Fruit fly (Drosophila melanogaster): Measurements from ENCODE around the gene tsh.

The tsh gene

DNA sequence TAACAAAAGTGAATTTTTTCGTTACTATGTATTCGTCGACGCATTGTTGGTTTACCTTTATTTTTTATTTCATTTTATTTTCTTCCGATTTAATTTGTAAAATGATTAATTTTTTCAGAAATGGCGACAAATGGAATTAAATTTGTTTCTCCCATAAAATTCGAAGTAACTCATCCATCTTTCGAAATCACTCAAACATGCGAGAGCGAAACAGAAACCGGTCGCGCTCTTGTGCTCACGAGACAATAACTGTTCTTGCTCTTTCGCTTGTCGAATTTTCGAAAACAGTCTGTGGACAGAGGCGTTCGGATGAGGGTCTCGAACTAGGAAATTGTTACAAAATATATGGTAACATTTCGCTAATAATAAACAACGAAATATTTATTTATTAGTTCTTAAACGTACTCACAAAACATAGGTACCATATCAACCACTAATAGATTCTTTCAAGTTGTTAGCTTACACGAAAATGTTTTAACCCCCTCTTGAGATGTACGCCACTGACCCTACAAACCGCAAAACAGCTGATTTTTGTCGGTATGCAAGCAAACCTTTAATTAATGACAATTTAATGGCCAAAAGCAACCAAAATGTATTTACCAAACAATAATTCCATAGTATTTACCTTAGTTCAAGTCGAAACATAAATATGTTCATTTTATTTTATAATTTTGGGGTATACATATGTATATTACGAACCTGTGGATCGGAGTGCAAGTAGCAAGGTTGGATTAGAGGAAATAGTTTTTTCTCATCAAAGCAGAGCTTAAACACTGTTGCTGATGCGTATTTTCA, 33.6 kb upstream of the tsh start:
- peak; percentile 45 for TF ChIP-seq CrebA (GFP tag; optimal IDR thresholded peaks at IDR 0.05; ENCODE audit: borderline replicate concordance)
- peak; percentile 94 for TF ChIP-seq CG32264 (GFP tag; optimal IDR thresholded peaks at IDR 0.05)
- TF ChIP-seq Hr83 (GFP tag; optimal IDR thresholded peaks at IDR 0.05; ENCODE audit: poor library complexity, severe bottlenecking) = peak; percentile 53
- TF ChIP-seq tai (GFP tag; optimal IDR thresholded peaks at IDR 0.05) = peak; percentile 85
- no peak for TF ChIP-seq Hr78 (GFP tag; optimal IDR thresholded peaks at IDR 0.05)
- peak; percentile 96 for TF ChIP-seq dmrt93B (GFP tag; optimal IDR thresholded peaks at IDR 0.05)
- no peak for TF ChIP-seq pan (optimal IDR thresholded peaks at IDR 0.05)
- TF ChIP-seq psq (GFP tag; optimal IDR thresholded peaks at IDR 0.05) = peak; percentile 92
- peak; percentile 92 for TF ChIP-seq sage (GFP tag; optimal IDR thresholded peaks at IDR 0.05)
- TF ChIP-seq fru (GFP tag; optimal IDR thresholded peaks at IDR 0.05) = peak; percentile 98
- peak; percentile 90 to 98 for TF ChIP-seq foxo (GFP tag; optimal IDR thresholded peaks at IDR 0.05)
- TF ChIP-seq Hnf4 (GFP tag; optimal IDR thresholded peaks at IDR 0.05) = peak; percentile 96
- TF ChIP-seq Rel (GFP tag; optimal IDR thresholded peaks at IDR 0.05) = peak; percentile 66
- peak; percentile 89 for TF ChIP-seq Rel (tag; optimal IDR thresholded peaks at IDR 0.05)
- peak; percentile 82 for TF ChIP-seq Mio (GFP tag; optimal IDR thresholded peaks at IDR 0.05)
- TF ChIP-seq h (GFP tag; optimal IDR thresholded peaks at IDR 0.05) = peak; percentile 98
- TF ChIP-seq lola (GFP tag; optimal IDR thresholded peaks at IDR 0.05) = no peak
- peak; percentile 99 for TF ChIP-seq HLH106 (tag; optimal IDR thresholded peaks at IDR 0.05)
- no peak for TF ChIP-seq usp (GFP tag; optimal IDR thresholded peaks at IDR 0.05)
- TF ChIP-seq Myc (optimal IDR thresholded peaks at IDR 0.05) = peak; percentile 50
- no peak for TF ChIP-seq jim (GFP tag; optimal IDR thresholded peaks at IDR 0.05)
- no peak for TF ChIP-seq N (GFP tag; optimal IDR thresholded peaks at IDR 0.05)
- TF ChIP-seq GATAd (GFP tag; optimal IDR thresholded peaks at IDR 0.05) = peak; percentile 83
- peak; percentile 97 for TF ChIP-seq sv (GFP tag; optimal IDR thresholded peaks at IDR 0.05)
- peak; percentile 17 for TF ChIP-seq Dfd (GFP tag; optimal IDR thresholded peaks at IDR 0.05)
- TF ChIP-seq woc (GFP tag; optimal IDR thresholded peaks at IDR 0.05) = peak; percentile 97
- TF ChIP-seq brk (GFP tag; optimal IDR thresholded peaks at IDR 0.05) = peak; percentile 90
- TF ChIP-seq dl (GFP tag; optimal IDR thresholded peaks at IDR 0.05; ENCODE audit: insufficient read depth in 1 of 2, partially characterized antibody in 2 of 2) = peak in 1 of 2 experiments; percentile 20
- TF ChIP-seq Abd-B (GFP tag; optimal IDR thresholded peaks at IDR 0.05) = no peak
- TF ChIP-seq OdsH (GFP tag; optimal IDR thresholded peaks at IDR 0.05) = peak; percentile 97
- peak; percentile 78 for TF ChIP-seq Dif (GFP tag; optimal IDR thresholded peaks at IDR 0.05; ENCODE audit: partially characterized antibody)
- TF ChIP-seq dsf (GFP tag; optimal IDR thresholded peaks at IDR 0.05; ENCODE audit: borderline replicate concordance) = peak; percentile 84
- peak; percentile 97 for TF ChIP-seq ey (GFP tag; optimal IDR thresholded peaks at IDR 0.05)
- peak; percentile 98 for TF ChIP-seq rgr (GFP tag; optimal IDR thresholded peaks at IDR 0.05)
- TF ChIP-seq Jra (GFP tag; optimal IDR thresholded peaks at IDR 0.05) = peak; percentile 89
- TF ChIP-seq Sp1 (GFP tag; optimal IDR thresholded peaks at IDR 0.05) = peak; percentile 97
- peak; percentile 98 for TF ChIP-seq br (GFP tag; optimal IDR thresholded peaks at IDR 0.05)
- no peak for TF ChIP-seq Vsx2 (GFP tag; optimal IDR thresholded peaks at IDR 0.05; ENCODE audit: partially characterized antibody)
- TF ChIP-seq CG9705 (GFP tag; optimal IDR thresholded peaks at IDR 0.05) = peak; percentile 98

DNA sequence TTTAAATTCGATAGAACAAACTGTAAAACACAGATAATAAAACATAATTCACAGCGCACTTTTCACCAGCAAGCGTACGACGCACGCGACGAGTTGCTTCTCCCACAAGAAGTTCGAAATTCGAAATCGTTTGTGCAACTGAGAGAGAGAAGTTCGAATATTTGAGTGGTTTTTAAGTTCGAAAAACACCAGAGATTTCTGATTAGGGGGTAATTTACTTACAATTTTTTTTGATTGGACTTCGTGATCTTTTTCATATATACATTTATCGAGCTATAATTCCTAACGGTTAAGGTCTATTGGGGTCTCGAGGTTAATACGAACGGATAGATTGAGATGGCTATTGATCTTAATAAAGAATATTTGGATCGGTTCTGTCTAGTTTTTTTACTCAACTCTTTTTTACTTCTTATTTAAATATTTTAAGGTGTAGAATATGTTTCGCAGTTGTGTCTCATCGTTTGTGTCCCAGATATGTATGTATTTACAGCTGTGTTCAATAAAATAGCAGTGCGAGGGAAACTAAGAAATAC, 33.0 kb upstream of the tsh start, which contains the start of gene CG31612:
CG31612 (minus strand) TSS at position 106 of the 533 bp plus-strand sequence.
- TF ChIP-seq fru (GFP tag; optimal IDR thresholded peaks at IDR 0.05) (no peak), CrebA (GFP tag; optimal IDR thresholded peaks at IDR 0.05; ENCODE audit: borderline replicate concordance) (no peak), lola (GFP tag; optimal IDR thresholded peaks at IDR 0.05) (no peak), dsf (GFP tag; optimal IDR thresholded peaks at IDR 0.05; ENCODE audit: borderline replicate concordance) (no peak), foxo (GFP tag; optimal IDR thresholded peaks at IDR 0.05) (no peak), Hr83 (GFP tag; optimal IDR thresholded peaks at IDR 0.05; ENCODE audit: poor library complexity, severe bottlenecking) (no peak), psq (GFP tag; optimal IDR thresholded peaks at IDR 0.05) (no peak), rgr (GFP tag; optimal IDR thresholded peaks at IDR 0.05) (no peak), Dfd (GFP tag; optimal IDR thresholded peaks at IDR 0.05) (no peak), woc (GFP tag; optimal IDR thresholded peaks at IDR 0.05) (no peak), usp (GFP tag; optimal IDR thresholded peaks at IDR 0.05) (no peak)

All from whole organism, wandering third instar larva.